Fruit fly (Drosophila melanogaster) whole organism, embryonic: ENCODE measurements around the gene COX7B.
A peak's percentile ranks its signal among the peaks of the same experiment; 100 is the strongest.

ENCODE experiments used
- Abd-B ChIP-seq: fragments of 200-800 bp; sonication (Bioruptor generic); optimal IDR thresholded peaks from 2 replicates; lab custom pipeline; 2018; ENCODE audit warnings: missing biosample characterization, mild to moderate bottlenecking, missing genetic modification characterization, moderate library complexity
- CG12659 ChIP-seq: fragments of 200-800 bp; sonication (Bioruptor generic); optimal IDR thresholded peaks from 3 replicates; lab custom pipeline; 2017; ENCODE audit warnings: mild to moderate bottlenecking, missing biosample characterization, missing genetic modification reagents, missing genetic modification characterization
- CG13287 ChIP-seq: fragments of 200-800 bp; sonication (Bioruptor generic); IDR thresholded peaks from 2 replicates; pipeline ENCODE4 v1.3.6; 2022; ENCODE audit warnings: missing biosample characterization, missing genetic modification characterization; ENCODE audit not compliant: partially characterized antibody
- CG1792 ChIP-seq: fragments of 200-800 bp; sonication (Bioruptor generic); optimal IDR thresholded peaks from 2 replicates; lab custom pipeline; 2016; ENCODE audit warnings: missing biosample characterization, missing genetic modification characterization
- CG8478 ChIP-seq: fragments of >200 bp; optimal IDR thresholded peaks from 2 replicates; lab custom pipeline; 2018
- Med ChIP-seq: fragments of 200-800 bp; sonication (Bioruptor generic); peaks from one replicate; lab custom pipeline; 2016; ENCODE audit warnings: missing biosample characterization, missing genetic modification characterization, mild to moderate bottlenecking, inconsistent platforms, moderate library complexity
- emc ChIP-seq: fragments of 200-800 bp; sonication (Bioruptor generic); optimal IDR thresholded peaks from 2 replicates; lab custom pipeline; 2016; ENCODE audit warnings: missing biosample characterization, missing genetic modification characterization
- gt ChIP-seq: fragments of 200-800 bp; sonication (Bioruptor generic); IDR thresholded peaks from 2 replicates; pipeline ENCODE4 v1.3.6; 2022; ENCODE audit warnings: missing biosample characterization, missing genetic modification characterization
- hth ChIP-seq: fragments of >200 bp; optimal IDR thresholded peaks from 2 replicates; lab custom pipeline; 2017; ENCODE audit warnings: inconsistent platforms
- ind ChIP-seq: fragments of 200-800 bp; sonication (Bioruptor generic); optimal IDR thresholded peaks from 3 replicates; lab custom pipeline; 2016; ENCODE audit warnings: missing biosample characterization, missing genetic modification characterization
- knrl ChIP-seq: fragments of 200-800 bp; sonication (Bioruptor generic); IDR thresholded peaks from 3 replicates; pipeline ENCODE4 v1.3.6; 2022; ENCODE audit warnings: missing biosample characterization, missing genetic modification characterization; ENCODE audit not compliant: partially characterized antibody
- lola ChIP-seq, 3 experiments: fragments of >200 bp in 2 of 3; fragments of 200-800 bp in 1 of 3; sonication (Bioruptor generic) in 1 of 3; optimal IDR thresholded peaks; 2 replicates each; lab custom pipeline; 2017 to 2019; ENCODE audit warnings: missing biosample characterization in 3 of 3, missing genetic modification characterization in 3 of 3, mild to moderate bottlenecking in 1 of 3, moderate library complexity in 1 of 3
- tx ChIP-seq: fragments of 200-800 bp; sonication (Bioruptor generic); optimal IDR thresholded peaks from 2 replicates; lab custom pipeline; 2016; ENCODE audit warnings: missing biosample characterization, missing genetic modification characterization

DNA sequence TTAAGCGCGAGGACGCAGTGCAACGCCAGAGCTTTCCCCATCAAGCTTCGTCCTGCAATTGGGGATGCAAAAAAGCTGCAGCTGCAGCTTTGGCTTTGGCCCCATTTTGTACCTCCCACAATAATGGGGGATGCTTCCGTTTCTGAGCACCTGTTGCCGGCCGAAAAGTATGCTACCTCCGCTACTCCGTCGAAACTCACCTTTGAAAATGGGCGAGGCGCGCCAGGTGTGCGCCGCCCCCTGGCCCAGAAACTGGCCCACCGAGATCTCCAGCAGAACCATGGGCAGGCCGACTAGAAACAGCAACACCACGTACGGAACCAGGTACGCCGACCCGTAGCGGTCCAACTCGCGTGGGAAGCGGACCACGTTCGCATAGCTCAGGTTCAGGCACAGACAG is 23.9 kb upstream of the COX7B start:
- TF ChIP-seq tx (GFP tag; lab: Kevin White, UChicago) (no peak), gt (GFP tag; lab: Robert Waterston, UW) (no peak), emc (no peak), CG1792 (no peak), Abd-B (no peak), lola (GFP tag; optimal IDR thresholded peaks at IDR 0.05; lab: Kevin White, UChicago) (no peak), Med (GFP tag; lab: Kevin White, UChicago) (peak; percentile 63), CG8478 (lab: Kevin White, UChicago) (no peak), CG12659 (GFP tag; lab: Kevin White, UChicago) (no peak), knrl (no peak), hth (no peak), ind (GFP tag; lab: Kevin White, UChicago) (no peak), CG13287 (GFP tag; lab: Robert Waterston, UW) (no peak)
